Worm (Caenorhabditis elegans) whole organism, young adult: ENCODE measurements around the gene srj-24.

ENCODE experiments used
- B0019.2 ChIP-seq: fragments of 200-800 bp; sonication (Bioruptor generic); conservative IDR thresholded peaks from 2 replicates; pipeline ENCODE4 v1.3.6; 2022; ENCODE audit warnings: missing genetic modification reagents, missing genetic modification characterization, missing compliant biosample characterization
- B0035.1 ChIP-seq: sonication (generic microtip); optimal IDR thresholded peaks from 2 replicates; lab custom pipeline; 2016; ENCODE audit warnings: missing genetic modification characterization, mild to moderate bottlenecking, missing compliant biosample characterization, missing genotype, missing genetic modification reagents
- C17E4.6 ChIP-seq: fragments of 200-800 bp; sonication (Bioruptor generic); IDR thresholded peaks from 2 replicates; pipeline ENCODE4 v1.3.6; 2022; ENCODE audit warnings: missing genetic modification reagents, missing genetic modification characterization, missing compliant biosample characterization
- D2030.7 ChIP-seq: fragments of 200-800 bp; sonication (Bioruptor generic); IDR thresholded peaks from 2 replicates; pipeline ENCODE4 v1.3.6; 2022; ENCODE audit warnings: missing genetic modification reagents, missing genetic modification characterization, missing compliant biosample characterization
- F10E7.11 ChIP-seq: sonication (generic microtip); optimal IDR thresholded peaks from 2 replicates; lab custom pipeline; 2017; ENCODE audit warnings: mild to moderate bottlenecking, missing genetic modification characterization, moderate library complexity, missing compliant biosample characterization
- F22D6.2 ChIP-seq: sonication (generic microtip); optimal IDR thresholded peaks from 2 replicates; lab custom pipeline; 2016; ENCODE audit warnings: mild to moderate bottlenecking, missing genetic modification characterization, missing compliant biosample characterization
- F33H1.4 ChIP-seq: fragments of 200-800 bp; sonication (Bioruptor generic); IDR thresholded peaks from 2 replicates; pipeline ENCODE4 v1.3.6; 2022; ENCODE audit warnings: missing genetic modification reagents, missing genetic modification characterization, missing compliant biosample characterization
- F37B4.10 ChIP-seq: fragments of 200-800 bp; sonication (Bioruptor generic); IDR thresholded peaks from 2 replicates; pipeline ENCODE4 v1.3.6; 2022; ENCODE audit warnings: missing genetic modification characterization, missing compliant biosample characterization
- F39B2.1 ChIP-seq: fragments of 200-800 bp; sonication (Bioruptor generic); IDR thresholded peaks from 2 replicates; pipeline ENCODE4 v1.3.6; 2022; ENCODE audit warnings: missing genetic modification reagents, missing genetic modification characterization, missing compliant biosample characterization
- K12H6.12 ChIP-seq: fragments of 200-800 bp; sonication (Bioruptor generic); optimal IDR thresholded peaks from 2 replicates; lab custom pipeline; 2018; ENCODE audit warnings: mild to moderate bottlenecking, missing genetic modification characterization, missing compliant biosample characterization
- Y53G8AR.9 ChIP-seq: fragments of 200-800 bp; sonication (Bioruptor generic); conservative IDR thresholded peaks from 2 replicates; pipeline ENCODE4 v1.3.6; 2022; ENCODE audit warnings: missing genetic modification reagents, missing genetic modification characterization, missing compliant biosample characterization
- ZK185.1 ChIP-seq: sonication (generic microtip); optimal IDR thresholded peaks from 2 replicates; lab custom pipeline; 2016; ENCODE audit warnings: mild to moderate bottlenecking, missing genetic modification characterization, missing compliant biosample characterization; ENCODE audit not compliant: poor library complexity, severe bottlenecking
- ama-1 ChIP-seq, 3 experiments: fragments of 150-350 bp in 1 of 3; sonication (generic microtip) in 2 of 3; optimal IDR thresholded peaks; 2 replicates each; lab custom pipeline; 2014 to 2018; ENCODE audit warnings: missing biosample characterization in 2 of 3, missing genetic modification characterization in 2 of 3, missing genetic modification reagents in 2 of 3
- atf-7 ChIP-seq: sonication (generic microtip); optimal IDR thresholded peaks from 2 replicates; lab custom pipeline; 2017; ENCODE audit warnings: mild to moderate bottlenecking, missing genetic modification characterization, missing compliant biosample characterization
- ceh-27 ChIP-seq: fragments of 200-800 bp; sonication (Bioruptor generic); optimal IDR thresholded peaks from 2 replicates; lab custom pipeline; 2018; ENCODE audit warnings: mild to moderate bottlenecking, missing genetic modification characterization, moderate library complexity, missing compliant biosample characterization
- ceh-40 ChIP-seq: fragments of 200-800 bp; sonication (Bioruptor generic); IDR thresholded peaks from 2 replicates; pipeline ENCODE4 v1.3.6; 2022; ENCODE audit warnings: missing genetic modification characterization, missing compliant biosample characterization
- ceh-58 ChIP-seq: fragments of 200-800 bp; sonication (Bioruptor generic); IDR thresholded peaks from 2 replicates; pipeline ENCODE4 v1.3.6; 2022; ENCODE audit warnings: missing genetic modification characterization, missing compliant biosample characterization
- ceh-79 ChIP-seq: sonication (generic microtip); optimal IDR thresholded peaks from 2 replicates; lab custom pipeline; 2017; ENCODE audit warnings: mild to moderate bottlenecking, missing genetic modification characterization, missing compliant biosample characterization
- ceh-91 ChIP-seq: fragments of 200-800 bp; sonication (Bioruptor generic); IDR thresholded peaks from 2 replicates; pipeline ENCODE4 v1.3.6; 2022; ENCODE audit warnings: missing genetic modification reagents, missing genetic modification characterization, missing compliant biosample characterization
- dox-1 ChIP-seq: fragments of 200-800 bp; sonication (Bioruptor generic); IDR thresholded peaks from 2 replicates; pipeline ENCODE4 v1.3.6; 2022; ENCODE audit warnings: missing genetic modification reagents, missing genetic modification characterization, missing compliant biosample characterization
- egl-18 ChIP-seq: fragments of 200-800 bp; sonication (Bioruptor generic); IDR thresholded peaks from 2 replicates; pipeline ENCODE4 v1.3.6; 2022; ENCODE audit warnings: missing genetic modification reagents, missing genetic modification characterization, missing compliant biosample characterization
- egrh-3 ChIP-seq: fragments of 200-800 bp; sonication (Bioruptor generic); IDR thresholded peaks from 2 replicates; pipeline ENCODE4 v1.3.6; 2022; ENCODE audit warnings: missing genetic modification reagents, missing genetic modification characterization, missing compliant biosample characterization
- ekl-4 ChIP-seq: fragments of 200-800 bp; sonication (Bioruptor generic); IDR thresholded peaks from 2 replicates; pipeline ENCODE4 v1.3.6; 2022; ENCODE audit warnings: missing genetic modification reagents, missing genetic modification characterization, missing compliant biosample characterization
- fkh-3 ChIP-seq: sonication (generic microtip); optimal IDR thresholded peaks from 2 replicates; lab custom pipeline; 2016; ENCODE audit warnings: mild to moderate bottlenecking, missing genetic modification characterization, missing compliant biosample characterization
- hlh-26 ChIP-seq: fragments of 200-800 bp; sonication (Bioruptor generic); conservative IDR thresholded peaks from 2 replicates; pipeline ENCODE4 v1.3.6; 2022; ENCODE audit warnings: missing genetic modification reagents, missing genetic modification characterization, missing compliant biosample characterization
- hrde-1 ChIP-seq: sonication (generic microtip); optimal IDR thresholded peaks from 2 replicates; lab custom pipeline; 2016; ENCODE audit warnings: missing genetic modification characterization, mild to moderate bottlenecking, missing compliant biosample characterization, moderate library complexity, missing genotype, missing genetic modification reagents, borderline replicate concordance
- lin-35 ChIP-seq, 3 experiments: fragments of 150-350 bp in 2 of 3; sonication (generic microtip) in 1 of 3; optimal IDR thresholded peaks; 2 replicates each; lab custom pipeline; 2014 to 2018; ENCODE audit warnings: missing biosample characterization in 3 of 3, missing genetic modification characterization in 3 of 3, missing genetic modification reagents in 3 of 3
- madf-10 ChIP-seq: sonication (generic microtip); optimal IDR thresholded peaks from 2 replicates; lab custom pipeline; 2016; ENCODE audit warnings: mild to moderate bottlenecking, missing genetic modification characterization, missing compliant biosample characterization
- mes-4 ChIP-seq: sonication (generic microtip); optimal IDR thresholded peaks from 2 replicates; lab custom pipeline; 2016; ENCODE audit warnings: missing genotype, missing genetic modification characterization, missing compliant biosample characterization
- nfya-1 ChIP-seq: sonication (generic microtip); optimal IDR thresholded peaks from 2 replicates; lab custom pipeline; 2017; ENCODE audit warnings: antibody characterized with exemption, missing compliant biosample characterization, missing genetic modification characterization, borderline replicate concordance; ENCODE audit not compliant: insufficient read depth
- nfyb-1 ChIP-seq: fragments of 200-800 bp; sonication (Bioruptor generic); IDR thresholded peaks from 2 replicates; pipeline ENCODE4 v1.3.6; 2022; ENCODE audit warnings: missing genetic modification reagents, missing genetic modification characterization, missing compliant biosample characterization
- nhr-80 ChIP-seq: sonication (generic microtip); optimal IDR thresholded peaks from 2 replicates; lab custom pipeline; 2016; ENCODE audit warnings: missing genetic modification characterization, missing compliant biosample characterization
- nhr-90 ChIP-seq: sonication (generic microtip); optimal IDR thresholded peaks from 2 replicates; lab custom pipeline; 2016; ENCODE audit warnings: missing genotype, mild to moderate bottlenecking, missing genetic modification characterization, missing compliant biosample characterization
- rec-8 ChIP-seq, 2 experiments: sonication (generic microtip); optimal IDR thresholded peaks; 2 replicates each; lab custom pipeline; 2016; ENCODE audit warnings: mild to moderate bottlenecking in 2 of 2, missing genetic modification characterization in 2 of 2, missing genetic modification reagents in 2 of 2, missing genotype in 2 of 2, missing biosample characterization in 1 of 2, missing compliant biosample characterization in 1 of 2, moderate library complexity in 1 of 2
- repo-1 ChIP-seq: sonication (generic microtip); optimal IDR thresholded peaks from 2 replicates; lab custom pipeline; 2017; ENCODE audit warnings: mild to moderate bottlenecking, missing genetic modification characterization, missing compliant biosample characterization
- snpc-3.4 ChIP-seq: sonication (generic microtip); optimal IDR thresholded peaks from 2 replicates; lab custom pipeline; 2017; ENCODE audit warnings: missing genetic modification characterization, mild to moderate bottlenecking, missing compliant biosample characterization, antibody characterized with exemption, moderate library complexity, missing genotype, missing genetic modification reagents
- snpc-4 ChIP-seq, 5 experiments: fragments of 150-350 bp in 1 of 5; sonication (generic microtip) in 4 of 5; optimal IDR thresholded peaks; 2 replicates each; lab custom pipeline; 2014 to 2018; ENCODE audit warnings: missing genetic modification characterization in 5 of 5, missing biosample characterization in 3 of 5, antibody characterized with exemption in 2 of 5, mild to moderate bottlenecking in 2 of 5, missing compliant biosample characterization in 2 of 5, missing genotype in 2 of 5, moderate library complexity in 2 of 5, missing genetic modification reagents in 1 of 5
- sptf-2 ChIP-seq: fragments of 200-800 bp; sonication (Bioruptor generic); optimal IDR thresholded peaks from 2 replicates; lab custom pipeline; 2018; ENCODE audit warnings: mild to moderate bottlenecking, missing genetic modification characterization, missing compliant biosample characterization
- zfh-2 ChIP-seq: fragments of 200-800 bp; sonication (Bioruptor generic); conservative IDR thresholded peaks from 2 replicates; pipeline ENCODE4 v1.3.6; 2022; ENCODE audit warnings: missing genetic modification reagents, missing genetic modification characterization, missing compliant biosample characterization
- zim-3 ChIP-seq: sonication (generic microtip); optimal IDR thresholded peaks from 2 replicates; lab custom pipeline; 2017; ENCODE audit warnings: mild to moderate bottlenecking, missing genetic modification characterization, moderate library complexity, missing compliant biosample characterization
- ztf-22 ChIP-seq: fragments of 200-800 bp; sonication (Bioruptor generic); optimal IDR thresholded peaks from 2 replicates; lab custom pipeline; 2018; ENCODE audit warnings: mild to moderate bottlenecking, missing genetic modification characterization, moderate library complexity, missing compliant biosample characterization
- ztf-26 ChIP-seq: sonication (generic microtip); optimal IDR thresholded peaks from 2 replicates; lab custom pipeline; 2017; ENCODE audit warnings: missing genetic modification characterization, missing compliant biosample characterization
- ztf-3 ChIP-seq: fragments of 200-800 bp; sonication (Bioruptor generic); optimal IDR thresholded peaks from 2 replicates; lab custom pipeline; 2018; ENCODE audit warnings: mild to moderate bottlenecking, missing genetic modification characterization, missing compliant biosample characterization
- ztf-6 ChIP-seq: fragments of 200-800 bp; sonication (Bioruptor generic); IDR thresholded peaks from 2 replicates; pipeline ENCODE4 v1.3.6; 2022; ENCODE audit warnings: missing genetic modification reagents, missing genetic modification characterization, missing compliant biosample characterization

srj-24 gene

ce11 chrV:724946-725806 is 13.5 kb downstream of the srj-24 start (continued):
- no peak for TF ChIP-seq D2030.7 (GFP tag; lab: Robert Waterston, UW)
- no peak for TF ChIP-seq repo-1
- 0 out of 2 replicates have a peak, but pooled peaks have one; percentile 5 for TF ChIP-seq ceh-40 (GFP tag; lab: Robert Waterston, UW)
- no peak for TF ChIP-seq B0035.1 (tag; lab: Kevin White, UChicago)
- TF ChIP-seq Y53G8AR.9 (GFP tag; lab: Robert Waterston, UW) = peak; percentile 10
- TF ChIP-seq, all 124 proteins: peak for 12

DNA sequence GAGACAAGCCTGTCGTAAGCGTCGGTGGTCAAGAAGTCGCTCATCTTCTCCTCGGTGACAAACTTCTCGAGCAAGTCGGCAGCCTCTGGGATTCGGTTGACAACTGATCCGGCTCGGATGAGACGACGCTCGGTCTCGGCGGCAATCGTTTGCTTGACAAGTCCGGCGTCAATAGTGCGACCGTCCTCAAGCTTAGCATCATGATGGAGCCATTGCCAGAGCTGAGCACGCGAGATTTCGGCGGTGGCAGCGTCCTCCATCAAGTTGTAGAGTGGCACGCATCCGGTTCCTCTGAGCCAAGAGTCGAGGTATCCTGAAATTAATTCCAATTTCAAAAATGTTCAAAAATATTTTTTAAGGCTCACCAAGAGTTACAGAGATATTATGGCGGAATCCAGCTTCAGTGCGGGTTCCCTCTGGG is 14.2 kb downstream of the srj-24 start:
- TF ChIP-seq snpc-3.4 (tag; lab: Kevin White, UChicago) (peak; percentile 22), fkh-3 (tag; lab: Kevin White, UChicago) (no peak), lin-35 (GFP tag; optimal IDR thresholded peaks at IDR 0.05; lab: Kevin White, UChicago) (peak in 1 of 3 experiments; percentile 43), madf-10 (tag; lab: Kevin White, UChicago) (no peak), F33H1.4 (no peak), C17E4.6 (no peak), ZK185.1 (no peak), ztf-26 (no peak), ceh-58 (no peak), dox-1 (GFP tag; lab: Robert Waterston, UW) (no peak), rec-8 (tag; optimal IDR thresholded peaks at IDR 0.05; lab: Kevin White, UChicago) (no peak), B0019.2 (GFP tag; lab: Robert Waterston, UW) (no peak), ama-1 (optimal IDR thresholded peaks at IDR 0.05; lab: Kevin White, UChicago) (no peak), ama-1 (GFP tag; optimal IDR thresholded peaks at IDR 0.05; lab: Kevin White, UChicago) (no peak), ztf-3 (GFP tag; lab: Kevin White, UChicago) (no peak), snpc-4 (GFP tag; optimal IDR thresholded peaks at IDR 0.05; lab: Kevin White, UChicago) (no peak), snpc-4 (tag; optimal IDR thresholded peaks at IDR 0.05; lab: Kevin White, UChicago) (no peak), hrde-1 (tag; lab: Kevin White, UChicago) (no peak), atf-7 (tag; lab: Kevin White, UChicago) (no peak), zfh-2 (GFP tag; lab: Robert Waterston, UW) (peak; percentile 75), egrh-3 (peak; percentile 62; the same call in 1 of the 2 replicates), F37B4.10 (no peak), F39B2.1 (GFP tag; lab: Robert Waterston, UW) (no peak), F22D6.2 (tag; lab: Kevin White, UChicago) (no peak), sptf-2 (GFP tag; lab: Kevin White, UChicago) (no peak), nfya-1 (tag; lab: Kevin White, UChicago) (no peak), ceh-91 (no peak), nhr-90 (tag; lab: Kevin White, UChicago) (peak; percentile 18), hlh-26 (GFP tag; lab: Robert Waterston, UW) (no peak), ceh-79 (tag; lab: Kevin White, UChicago) (no peak), ztf-6 (GFP tag; lab: Robert Waterston, UW) (no peak), zim-3 (peak; percentile 54), mes-4 (no peak), nfyb-1 (no peak), F10E7.11 (tag; lab: Kevin White, UChicago) (no peak), ekl-4 (no peak), ztf-22 (no peak), nhr-80 (no peak), egl-18 (GFP tag; lab: Robert Waterston, UW) (no peak), K12H6.12 (tag; lab: Kevin White, UChicago) (no peak), ceh-27 (GFP tag; lab: Kevin White, UChicago) (no peak)
